Worm (Caenorhabditis elegans): ENCODE data around the gene C17E7.12.

The C17E7.12 gene

ce11 chrV:3900102-3900501 lies 8.3 kb upstream of the C17E7.12 start, which contains the start of gene irld-22 (continued):
- TF ChIP-seq nhr-102 (tag; optimal IDR thresholded peaks at IDR 0.05) (no peak), mxl-2 (GFP tag; conservative IDR thresholded peaks at IDR 0.05) (no peak)

ce11 chrV:3896018-3896417 lies 4.2 kb upstream of the C17E7.12 start:
- TF ChIP-seq unc-62 (GFP tag; optimal IDR thresholded peaks at IDR 0.05 in 1 of 2) (peak in 1 of 2 experiments; percentile 69), unc-62 (tag; optimal IDR thresholded peaks at IDR 0.05) (no peak), hlh-30 (tag; optimal IDR thresholded peaks at IDR 0.05; ENCODE audit: insufficient read depth) (no peak), ZK337.2 (GFP tag; IDR thresholded peaks at IDR 0.05) (no peak)

- TF ChIP-seq mdt-29 (GFP tag; IDR thresholded peaks at IDR 0.05) (no peak), set-16 (GFP tag; IDR thresholded peaks at IDR 0.05) (no peak), ZK337.2 (GFP tag; IDR thresholded peaks at IDR 0.05) (no peak), pha-4 (GFP tag; IDR thresholded peaks at IDR 0.05) (no peak), pha-4 (tag; optimal IDR thresholded peaks at IDR 0.05) (no peak), F49E8.2 (tag; optimal IDR thresholded peaks at IDR 0.05; ENCODE audit: borderline replicate concordance) (no peak), zag-1 (tag; optimal IDR thresholded peaks at IDR 0.05) (no peak), rbr-2 (tag; optimal IDR thresholded peaks at IDR 0.05) (no peak), mdl-1 (tag; optimal IDR thresholded peaks at IDR 0.05) (no peak), F44E2.7 (GFP tag; IDR thresholded peaks at IDR 0.05) (no peak), unc-130 (GFP tag; optimal IDR thresholded peaks at IDR 0.05) (no peak), D1046.2 (GFP tag; IDR thresholded peaks at IDR 0.05) (no peak), ceh-62 (tag; optimal IDR thresholded peaks at IDR 0.05) (no peak), nhr-6 (tag; optimal IDR thresholded peaks at IDR 0.05) (no peak), unc-39 (tag; optimal IDR thresholded peaks at IDR 0.05) (no peak)
These were observed 2.8 kb upstream of the C17E7.12 start, which contains the start of gene sre-9 for ce11 chrV:3894661-3895060. TSS of gene sre-9 (plus strand) at chrV:3894961.

ce11 chrV:3892361-3892904 lies 614 bp upstream of the C17E7.12 start, which contains the start of gene C17E7.4:
TSS of gene C17E7.4 (plus strand) at chrV:3892854.
- TF ChIP-seq mdl-1 (tag; optimal IDR thresholded peaks at IDR 0.05): no peak
- TF ChIP-seq Y5F2A.4 (GFP tag; optimal IDR thresholded peaks at IDR 0.05): no peak
- TF ChIP-seq unc-130 (GFP tag; optimal IDR thresholded peaks at IDR 0.05): no peak
- TF ChIP-seq zag-1 (tag; optimal IDR thresholded peaks at IDR 0.05): no peak
- no peak for TF ChIP-seq lin-38 (GFP tag; IDR thresholded peaks at IDR 0.05)
- no peak for TF ChIP-seq T20F7.1 (GFP tag; optimal IDR thresholded peaks at IDR 0.05)
- no peak for TF ChIP-seq Y75B8A.6 (GFP tag; IDR thresholded peaks at IDR 0.05)
- TF ChIP-seq ceh-20 (GFP tag; IDR thresholded peaks at IDR 0.05): no peak
- TF ChIP-seq vab-7 (GFP tag; IDR thresholded peaks at IDR 0.05): no peak
- no peak for TF ChIP-seq ZK337.2 (GFP tag; IDR thresholded peaks at IDR 0.05)
- TF ChIP-seq nhr-28 (tag; optimal IDR thresholded peaks at IDR 0.05): no peak
- TF ChIP-seq nhr-237 (tag; optimal IDR thresholded peaks at IDR 0.05): no peak
- TF ChIP-seq aha-1 (tag): no peak
- TF ChIP-seq D1046.2 (GFP tag; IDR thresholded peaks at IDR 0.05): no peak
- no peak for TF ChIP-seq lsy-2 (tag; optimal IDR thresholded peaks at IDR 0.05)
- TF ChIP-seq lir-3 (tag; optimal IDR thresholded peaks at IDR 0.05): no peak

- no peak for TF ChIP-seq mxl-3 (GFP tag; optimal IDR thresholded peaks at IDR 0.05)
- TF ChIP-seq nhr-237 (tag; optimal IDR thresholded peaks at IDR 0.05): no peak
- TF ChIP-seq pha-4 (GFP tag; IDR thresholded peaks at IDR 0.05): no peak
- TF ChIP-seq pha-4 (tag; optimal IDR thresholded peaks at IDR 0.05): no peak
- no peak for TF ChIP-seq hlh-30 (tag; optimal IDR thresholded peaks at IDR 0.05; ENCODE audit: insufficient read depth)
- TF ChIP-seq fos-1 (tag; optimal IDR thresholded peaks at IDR 0.05): no peak
- TF ChIP-seq lin-38 (GFP tag; IDR thresholded peaks at IDR 0.05): no peak
- TF ChIP-seq zip-11 (GFP tag; IDR thresholded peaks at IDR 0.05): no peak
- TF ChIP-seq fkh-10 (GFP tag; optimal IDR thresholded peaks at IDR 0.05): no peak
- no peak for TF ChIP-seq ceh-28 (tag; optimal IDR thresholded peaks at IDR 0.05)
- TF ChIP-seq spr-3 (GFP tag; optimal IDR thresholded peaks at IDR 0.05): no peak
These were observed 1.1 kb downstream of the C17E7.12 start, which contains the start of gene C17E7.9 for ce11 chrV:3890761-3891160. TSS of gene C17E7.9 (minus strand) at chrV:3890861.

All from whole organism, L4 larva.